Worm (Caenorhabditis elegans) whole organism, L3 larva: Measurements from ENCODE around the gene F11A5.5.

Source experiments
- elt-1 ChIP-seq: fragments of 150-350 bp; optimal IDR thresholded peaks from 2 replicates; lab custom pipeline; 2014; ENCODE audit warnings: missing biosample characterization, missing genetic modification characterization
- nhr-23 ChIP-seq: fragments of 150-350 bp; optimal IDR thresholded peaks from 2 replicates; lab custom pipeline; 2014; ENCODE audit warnings: missing biosample characterization, missing genetic modification reagents, missing genetic modification characterization

- TF ChIP-seq nhr-23 (tag; lab: Kevin White, UChicago) (no peak), elt-1 (tag; lab: Kevin White, UChicago) (no peak)
Measured at ce11 chrV:16182918-16183317, 15.2 kb upstream of the F11A5.5 start, which contains the start of gene srh-277.
